Fruit fly (Drosophila melanogaster) whole organism, embryonic: Measurements from ENCODE around the gene Inx3.

Experiments
- Adf1 ChIP-seq: fragments of 200-800 bp; sonication (Bioruptor generic); IDR thresholded peaks from 2 replicates; pipeline ENCODE4 v1.3.6; 2022; ENCODE audit warnings: missing biosample characterization, missing genetic modification characterization
- Atf6 ChIP-seq: fragments of 200-800 bp; sonication (Bioruptor generic); IDR thresholded peaks from 2 replicates; pipeline ENCODE4 v1.3.6; 2022; ENCODE audit warnings: missing biosample characterization, missing genetic modification characterization
- CG10267 ChIP-seq: fragments of 200-800 bp; sonication (Bioruptor generic); optimal IDR thresholded peaks from 2 replicates; lab custom pipeline; 2018; ENCODE audit warnings: missing biosample characterization, mild to moderate bottlenecking, missing genetic modification characterization, moderate library complexity
- CG10543 ChIP-seq: fragments of 200-800 bp; sonication (Bioruptor generic); optimal IDR thresholded peaks from 3 replicates; lab custom pipeline; 2017; ENCODE audit warnings: missing biosample characterization, mild to moderate bottlenecking, missing genetic modification characterization, moderate library complexity
- CG11504 ChIP-seq: fragments of 200-800 bp; sonication (Bioruptor generic); optimal IDR thresholded peaks from 3 replicates; lab custom pipeline; 2019; ENCODE audit warnings: missing biosample characterization, mild to moderate bottlenecking, missing genetic modification characterization, moderate library complexity
- CG12769 ChIP-seq: fragments of 200-800 bp; sonication (Bioruptor generic); optimal IDR thresholded peaks from 2 replicates; lab custom pipeline; 2019; ENCODE audit warnings: missing biosample characterization, mild to moderate bottlenecking, missing genetic modification characterization, moderate library complexity
- CG14860 ChIP-seq: fragments of 200-800 bp; sonication (Bioruptor generic); IDR thresholded peaks from 3 replicates; pipeline ENCODE4 v1.3.6; 2022; ENCODE audit warnings: missing biosample characterization, missing genetic modification characterization; ENCODE audit not compliant: partially characterized antibody
- CG1603 ChIP-seq: fragments of 200-800 bp; sonication (Bioruptor generic); optimal IDR thresholded peaks from 2 replicates; lab custom pipeline; 2019; ENCODE audit warnings: missing biosample characterization, mild to moderate bottlenecking, missing genetic modification characterization, moderate library complexity
- CG2199 ChIP-seq: fragments of 200-800 bp; sonication (Bioruptor generic); IDR thresholded peaks from 3 replicates; pipeline ENCODE4 v1.3.6; 2022; ENCODE audit warnings: missing biosample characterization, missing genetic modification characterization
- CG30403 ChIP-seq: fragments of 200-800 bp; sonication (Bioruptor generic); optimal IDR thresholded peaks from 3 replicates; lab custom pipeline; 2016; ENCODE audit warnings: missing biosample characterization, missing genetic modification characterization
- CG31365 ChIP-seq: fragments of 200-800 bp; sonication (Bioruptor generic); optimal IDR thresholded peaks from 2 replicates; lab custom pipeline; 2018; ENCODE audit warnings: missing biosample characterization, mild to moderate bottlenecking, missing genetic modification characterization
- CG31441 ChIP-seq: fragments of 200-800 bp; sonication (Bioruptor generic); IDR thresholded peaks from 2 replicates; pipeline ENCODE4 v1.3.6; 2022; ENCODE audit warnings: missing biosample characterization, missing genetic modification characterization
- CG3995 ChIP-seq: fragments of 200-800 bp; sonication (Bioruptor generic); optimal IDR thresholded peaks from 3 replicates; lab custom pipeline; 2016; ENCODE audit warnings: missing biosample characterization, missing genetic modification characterization
- CG7372 ChIP-seq: fragments of 200-800 bp; sonication (Bioruptor generic); IDR thresholded peaks from 2 replicates; pipeline ENCODE4 v1.3.6; 2022; ENCODE audit warnings: missing biosample characterization, missing genetic modification characterization
- CG7928 ChIP-seq: fragments of 200-800 bp; sonication (Bioruptor generic); optimal IDR thresholded peaks from 2 replicates; lab custom pipeline; 2017; ENCODE audit warnings: missing biosample characterization, mild to moderate bottlenecking, missing genetic modification characterization
- D ChIP-seq, 2 experiments: fragments of 200-800 bp in 1 of 2; fragments of >200 bp in 1 of 2; sonication (Bioruptor generic) in 1 of 2; optimal IDR thresholded peaks; 2 replicates in 1 of 2; 3 replicates in 1 of 2; lab custom pipeline; 2017; ENCODE audit warnings: mild to moderate bottlenecking in 1 of 2, missing biosample characterization in 1 of 2, missing genetic modification characterization in 1 of 2, missing genetic modification reagents in 1 of 2
- D19A ChIP-seq: fragments of 200-800 bp; optimal IDR thresholded peaks from 3 replicates; lab custom pipeline; 2019; ENCODE audit warnings: missing biosample characterization, mild to moderate bottlenecking, missing genetic modification characterization, moderate library complexity
- Drgx ChIP-seq: fragments of 200-800 bp; sonication (Bioruptor generic); IDR thresholded peaks from 2 replicates; pipeline ENCODE4 v1.3.6; 2022; ENCODE audit warnings: missing biosample characterization, missing genetic modification characterization
- HLH3B ChIP-seq: fragments of 200-800 bp; sonication (Bioruptor generic); IDR thresholded peaks from 2 replicates; pipeline ENCODE4 v1.3.6; 2022; ENCODE audit warnings: missing biosample characterization, missing genetic modification characterization
- HLH4C ChIP-seq: fragments of 200-800 bp; sonication (Bioruptor generic); IDR thresholded peaks from 3 replicates; pipeline ENCODE4 v1.3.6; 2022; ENCODE audit warnings: missing biosample characterization, missing genetic modification characterization; ENCODE audit not compliant: partially characterized antibody
- Hey ChIP-seq: fragments of 200-800 bp; sonication (Bioruptor generic); optimal IDR thresholded peaks from 3 replicates; lab custom pipeline; 2018; ENCODE audit warnings: missing biosample characterization, mild to moderate bottlenecking, missing genetic modification characterization
- Med ChIP-seq: fragments of 200-800 bp; sonication (Bioruptor generic); peaks from one replicate; lab custom pipeline; 2016; ENCODE audit warnings: missing biosample characterization, missing genetic modification characterization, mild to moderate bottlenecking, inconsistent platforms, moderate library complexity
- Mes4 ChIP-seq: fragments of 200-800 bp; sonication (Bioruptor generic); optimal IDR thresholded peaks from 2 replicates; lab custom pipeline; 2016; ENCODE audit warnings: missing biosample characterization, missing genetic modification characterization
- Ptx1 ChIP-seq: fragments of 200-800 bp; sonication (Bioruptor generic); IDR thresholded peaks from 2 replicates; pipeline ENCODE4 v1.3.6; 2022; ENCODE audit warnings: missing biosample characterization, missing genetic modification characterization
- abd-A ChIP-seq: fragments of 200-800 bp; sonication (Bioruptor generic); optimal IDR thresholded peaks from 3 replicates; lab custom pipeline; 2019; ENCODE audit warnings: missing biosample characterization, mild to moderate bottlenecking, missing genetic modification characterization, moderate library complexity
- bbx ChIP-seq: fragments of 200-800 bp; sonication (Bioruptor generic); IDR thresholded peaks from 2 replicates; pipeline ENCODE4 v1.3.6; 2022; ENCODE audit warnings: missing biosample characterization, missing genetic modification characterization; ENCODE audit not compliant: partially characterized antibody
- bsh ChIP-seq, 2 experiments: fragments of 200-800 bp; sonication (Bioruptor generic); optimal IDR thresholded peaks; 2 replicates each; lab custom pipeline; 2017 to 2018; ENCODE audit warnings: mild to moderate bottlenecking in 2 of 2, missing biosample characterization in 2 of 2, missing genetic modification characterization in 2 of 2, moderate library complexity in 1 of 2
- crol ChIP-seq: fragments of 200-800 bp; sonication (Bioruptor generic); IDR thresholded peaks from 2 replicates; pipeline ENCODE4 v1.3.6; 2022; ENCODE audit warnings: missing biosample characterization, missing genetic modification characterization
- cwo ChIP-seq: fragments of 200-800 bp; sonication (Bioruptor generic); optimal IDR thresholded peaks from 3 replicates; lab custom pipeline; 2017; ENCODE audit warnings: missing biosample characterization, missing genetic modification characterization, mild to moderate bottlenecking, moderate library complexity, missing genetic modification reagents
- gem ChIP-seq: fragments of 200-800 bp; sonication (Bioruptor generic); optimal IDR thresholded peaks from 2 replicates; lab custom pipeline; 2019; ENCODE audit warnings: missing biosample characterization, mild to moderate bottlenecking, missing genetic modification characterization, moderate library complexity
- hb ChIP-seq: fragments of 200-800 bp; sonication (Bioruptor generic); IDR thresholded peaks from 3 replicates; pipeline ENCODE4 v1.3.6; 2022; ENCODE audit warnings: missing biosample characterization, missing genetic modification characterization; ENCODE audit not compliant: partially characterized antibody
- knrl ChIP-seq: fragments of 200-800 bp; sonication (Bioruptor generic); IDR thresholded peaks from 3 replicates; pipeline ENCODE4 v1.3.6; 2022; ENCODE audit warnings: missing biosample characterization, missing genetic modification characterization; ENCODE audit not compliant: partially characterized antibody
- maf-S ChIP-seq: fragments of 200-800 bp; sonication (Bioruptor generic); optimal IDR thresholded peaks from 2 replicates; lab custom pipeline; 2016; ENCODE audit warnings: missing biosample characterization, missing genetic modification characterization
- nerfin-1 ChIP-seq: fragments of 200-800 bp; sonication (Bioruptor generic); optimal IDR thresholded peaks from 3 replicates; lab custom pipeline; 2019; ENCODE audit warnings: missing biosample characterization, mild to moderate bottlenecking, missing genetic modification characterization, moderate library complexity
- nom ChIP-seq: fragments of 200-800 bp; sonication (Bioruptor generic); optimal IDR thresholded peaks from 2 replicates; lab custom pipeline; 2017; ENCODE audit warnings: missing biosample characterization, missing genetic modification characterization, mild to moderate bottlenecking, moderate library complexity, missing genetic modification reagents
- p53 ChIP-seq: fragments of 200-800 bp; sonication (Bioruptor generic); optimal IDR thresholded peaks from 2 replicates; lab custom pipeline; 2016; ENCODE audit warnings: missing biosample characterization, missing genetic modification characterization
- pros ChIP-seq: fragments of 200-800 bp; sonication (Bioruptor generic); optimal IDR thresholded peaks from 3 replicates; lab custom pipeline; 2019; ENCODE audit warnings: missing biosample characterization, mild to moderate bottlenecking, missing genetic modification characterization, moderate library complexity
- rib ChIP-seq: fragments of 200-800 bp; sonication (Bioruptor generic); IDR thresholded peaks from 2 replicates; pipeline ENCODE4 v1.3.6; 2022; ENCODE audit warnings: missing biosample characterization, missing genetic modification characterization
- row ChIP-seq: fragments of 200-800 bp; sonication (Bioruptor generic); IDR thresholded peaks from 3 replicates; pipeline ENCODE4 v1.3.6; 2022; ENCODE audit warnings: missing biosample characterization, missing genetic modification characterization
- seq ChIP-seq: fragments of 200-800 bp; sonication (Bioruptor generic); IDR thresholded peaks from 2 replicates; pipeline ENCODE4 v1.3.6; 2022; ENCODE audit warnings: missing biosample characterization, missing genetic modification characterization
- stc ChIP-seq: fragments of 200-800 bp; sonication (Bioruptor generic); IDR thresholded peaks from 2 replicates; pipeline ENCODE4 v1.3.6; 2022; ENCODE audit warnings: missing biosample characterization, missing genetic modification characterization
- tll ChIP-seq, 2 experiments: fragments of 200-800 bp in 1 of 2; fragments of >200 bp in 1 of 2; sonication (Bioruptor generic) in 1 of 2; optimal IDR thresholded peaks; 2 replicates each; lab custom pipeline; 2017 to 2019; ENCODE audit warnings: missing biosample characterization in 2 of 2, missing genetic modification characterization in 2 of 2, mild to moderate bottlenecking in 1 of 2, moderate library complexity in 1 of 2
- trh ChIP-seq: fragments of 200-800 bp; sonication (Bioruptor generic); optimal IDR thresholded peaks from 2 replicates; lab custom pipeline; 2016; ENCODE audit warnings: missing biosample characterization, missing genetic modification characterization
- ttk ChIP-seq: fragments of 200-800 bp; sonication (Bioruptor generic); IDR thresholded peaks from 2 replicates; pipeline ENCODE4 v2.1.2; 2022; ENCODE audit warnings: missing biosample characterization, missing genetic modification characterization
- unc-4 ChIP-seq: fragments of 200-800 bp; sonication (Bioruptor generic); IDR thresholded peaks from 2 replicates; pipeline ENCODE4 v1.3.6; 2022; ENCODE audit warnings: missing biosample characterization, missing genetic modification characterization; ENCODE audit not compliant: partially characterized antibody

Gene Inx3

DNA sequence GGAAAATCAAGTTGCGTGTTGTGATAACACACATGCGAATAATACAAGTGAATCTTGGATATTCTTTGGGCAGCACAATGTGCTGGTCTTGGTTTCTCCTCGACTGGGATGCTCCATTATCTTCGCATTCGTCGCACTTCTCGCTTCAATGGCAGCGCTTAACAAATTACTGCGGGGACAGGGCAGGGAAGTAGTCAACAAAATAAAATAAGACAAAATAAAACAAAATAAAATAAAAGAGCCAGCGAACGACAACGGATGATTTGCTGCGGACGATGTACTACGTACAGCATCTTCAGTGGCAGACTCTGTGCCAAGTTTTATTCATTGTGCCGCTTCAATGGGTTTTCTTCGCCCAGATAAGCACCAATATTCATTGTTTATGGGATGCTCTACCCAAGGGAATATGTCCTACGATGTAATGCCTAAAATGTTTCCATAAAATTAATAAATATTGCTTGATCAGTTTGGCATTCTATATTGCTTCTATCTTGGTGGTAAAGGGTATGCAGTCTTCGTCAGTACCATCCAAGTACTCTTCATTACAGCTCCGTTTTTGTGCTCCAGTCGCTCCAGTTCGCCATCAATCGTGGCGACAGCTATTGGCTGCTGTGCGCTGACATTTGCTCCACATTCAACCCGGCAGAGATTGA is 12.3 kb downstream of the Inx3 start:
- peak; percentile 90 for TF ChIP-seq D19A (tag; lab: Kevin White, UChicago)
- peak; percentile 91 for TF ChIP-seq nom (GFP tag; lab: Kevin White, UChicago)
- 0 out of 2 replicates have a peak, but pooled peaks have one; percentile 42 for TF ChIP-seq Drgx (GFP tag; lab: Robert Waterston, UW)
- TF ChIP-seq bsh (GFP tag; optimal IDR thresholded peaks at IDR 0.05; lab: Kevin White, UChicago): peak in 1 of 2 experiments; percentile 14
- no peak for TF ChIP-seq unc-4 (GFP tag; lab: Robert Waterston, UW)
- 0 out of 3 replicates have a peak, but pooled peaks have one; percentile 25 for TF ChIP-seq CG2199 (GFP tag; lab: Robert Waterston, UW)
- no peak for TF ChIP-seq tll (GFP tag; optimal IDR thresholded peaks at IDR 0.05; lab: Kevin White, UChicago)
- no peak for TF ChIP-seq stc (GFP tag; lab: Robert Waterston, UW)
- no peak for TF ChIP-seq hb (GFP tag; lab: Robert Waterston, UW)
- 0 out of 2 replicates have a peak, but pooled peaks have one; percentile 11 for TF ChIP-seq HLH3B (GFP tag; lab: Robert Waterston, UW)
- TF ChIP-seq CG1603 (tag; lab: Kevin White, UChicago): peak; percentile 4
- TF ChIP-seq crol: 0 out of 2 replicates have a peak, but pooled peaks have one; percentile 23
- no peak for TF ChIP-seq Mes4 (GFP tag; lab: Kevin White, UChicago)
- peak; percentile 11 for TF ChIP-seq gem (tag; lab: Kevin White, UChicago)
- peak; percentile 30; the same call in 1 of the 3 replicates for TF ChIP-seq row (GFP tag; lab: Robert Waterston, UW)
- TF ChIP-seq Med (GFP tag; lab: Kevin White, UChicago): peak; percentile 13

- peak; percentile 54 for TF ChIP-seq pros (GFP tag; lab: Kevin White, UChicago)
- TF ChIP-seq CG10267: no peak
- 0 out of 2 replicates have a peak, but pooled peaks have one; percentile 15 for TF ChIP-seq ttk (GFP tag; lab: Robert Waterston, UW)
- no peak for TF ChIP-seq CG7928 (GFP tag; lab: Kevin White, UChicago)
- TF ChIP-seq trh: no peak
- peak; percentile 52; the same call in 1 of the 2 replicates for TF ChIP-seq seq (GFP tag; lab: Robert Waterston, UW)
- TF ChIP-seq p53 (GFP tag; lab: Kevin White, UChicago): no peak
- TF ChIP-seq cwo (GFP tag; lab: Kevin White, UChicago): peak; percentile 93
- peak; percentile 19 for TF ChIP-seq CG11504 (tag; lab: Kevin White, UChicago)
- no peak for TF ChIP-seq CG3995
- TF ChIP-seq CG31441 (GFP tag; lab: Robert Waterston, UW): no peak
- TF ChIP-seq Med (GFP tag; lab: Kevin White, UChicago): peak; percentile 48
- peak; percentile 12; the same call in 1 of the 2 replicates for TF ChIP-seq Adf1 (GFP tag; lab: Robert Waterston, UW)
- 0 out of 2 replicates have a peak, but pooled peaks have one; percentile 11 for TF ChIP-seq Atf6 (GFP tag; lab: Robert Waterston, UW)
- TF ChIP-seq CG14860 (GFP tag; lab: Robert Waterston, UW): 0 out of 3 replicates have a peak, but pooled peaks have one; percentile 31
- TF ChIP-seq crol: peak; percentile 96
- TF ChIP-seq knrl: 0 out of 3 replicates have a peak, but pooled peaks have one; percentile 16
- 0 out of 2 replicates have a peak, but pooled peaks have one; percentile 28 for TF ChIP-seq rib
- TF ChIP-seq Hey (tag; lab: Kevin White, UChicago): peak; percentile 95
- TF ChIP-seq CG31365 (tag; lab: Kevin White, UChicago): no peak
- TF ChIP-seq CG12769: peak; percentile 30
- no peak for TF ChIP-seq D (optimal IDR thresholded peaks at IDR 0.05; lab: Kevin White, UChicago)
- TF ChIP-seq D (GFP tag; optimal IDR thresholded peaks at IDR 0.05; lab: Kevin White, UChicago): no peak
- no peak for TF ChIP-seq maf-S (GFP tag; lab: Kevin White, UChicago)
- TF ChIP-seq CG7372: 0 out of 2 replicates have a peak, but pooled peaks have one; percentile 16
- peak; percentile 61 for TF ChIP-seq nerfin-1 (tag; lab: Kevin White, UChicago)
- TF ChIP-seq Ptx1 (GFP tag; lab: Robert Waterston, UW): peak; percentile 19; the same call in 1 of the 2 replicates
- no peak for TF ChIP-seq CG30403 (GFP tag; lab: Kevin White, UChicago)
- TF ChIP-seq CG10543: peak; percentile 25
- peak; percentile 33; the same call in 1 of the 2 replicates for TF ChIP-seq bbx
- peak; percentile 74 for TF ChIP-seq abd-A (tag; lab: Kevin White, UChicago)
- TF ChIP-seq HLH4C (GFP tag; lab: Robert Waterston, UW): 0 out of 3 replicates have a peak, but pooled peaks have one; percentile 8
These were observed 13.3 kb downstream of the Inx3 start for dm6 chr3R:28845981-28846380.
